Worm (Caenorhabditis elegans): ENCODE data around the gene ins-39.

DNA sequence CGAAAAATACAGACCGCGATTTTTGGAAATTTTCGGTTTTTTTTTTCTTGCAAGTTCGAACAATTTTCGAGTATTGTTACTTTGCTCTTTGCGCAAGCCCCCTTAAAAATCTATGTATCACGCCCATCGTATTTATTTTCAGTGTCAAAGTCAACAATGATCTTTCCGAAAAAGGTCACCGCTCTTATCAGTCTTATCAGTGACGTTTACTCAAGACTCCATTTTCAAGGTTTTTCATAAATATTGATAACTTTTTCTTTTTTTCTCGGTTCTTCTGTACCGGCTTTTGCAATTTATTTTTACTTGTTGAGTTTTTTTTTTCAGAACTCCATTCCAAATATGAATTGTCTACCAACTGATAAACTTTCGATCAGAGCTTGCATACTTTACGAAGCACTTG, 27.5 kb upstream of the ins-39 start, which contains the start of gene fbxa-190:
- TF ChIP-seq him-1 (tag; optimal IDR thresholded peaks at IDR 0.05) (no peak), W03F9.2 (tag; optimal IDR thresholded peaks at IDR 0.05) (no peak), dao-5 (tag; optimal IDR thresholded peaks at IDR 0.05) (no peak)
